Worm (Caenorhabditis elegans): ENCODE data around the gene M02E1.1.
"Not testable (repeated sequence)": the region's sequence is repeated elsewhere in the genome, so short reads cannot be mapped to it uniquely, and the experiment has no call there.

Gene M02E1.1

ce11 chrX:312908-313307, 13.0 kb upstream of the M02E1.1 start, which contains the start of gene M02E1.4:
TSS of gene M02E1.4 (plus strand) at chrX:313274.
- TF ChIP-seq mab-5 (tag; optimal IDR thresholded peaks at IDR 0.05) (no peak), lin-32 (GFP tag; optimal IDR thresholded peaks at IDR 0.05) (no peak), drap-1 (GFP tag; optimal IDR thresholded peaks at IDR 0.05) (no peak), nhr-2 (tag; optimal IDR thresholded peaks at IDR 0.05) (no peak), ztf-11 (tag; optimal IDR thresholded peaks at IDR 0.05) (no peak), ceh-83 (GFP tag; optimal IDR thresholded peaks at IDR 0.05) (no peak), ceh-43 (GFP tag; optimal IDR thresholded peaks at IDR 0.05) (no peak), cnd-1 (tag; optimal IDR thresholded peaks at IDR 0.05) (no peak), snpc-4 (tag; optimal IDR thresholded peaks at IDR 0.05) (no peak), bed-3 (GFP tag; optimal IDR thresholded peaks at IDR 0.05) (no peak), hlh-1 (tag; optimal IDR thresholded peaks at IDR 0.05) (no peak), nhr-237 (tag; optimal IDR thresholded peaks at IDR 0.05) (no peak), pha-4 (tag; optimal IDR thresholded peaks at IDR 0.05) (no peak)

ce11 chrX:322223-322622, 3.7 kb upstream of the M02E1.1 start, which contains the start of gene M02E1.3:
TSS of gene M02E1.3 (plus strand) at chrX:322523.
- not testable (repeated sequence) for TF ChIP-seq tbx-8 (GFP tag; optimal IDR thresholded peaks at IDR 0.05); elt-3 (tag; optimal IDR thresholded peaks at IDR 0.05); hlh-1 (tag; optimal IDR thresholded peaks at IDR 0.05)

DNA sequence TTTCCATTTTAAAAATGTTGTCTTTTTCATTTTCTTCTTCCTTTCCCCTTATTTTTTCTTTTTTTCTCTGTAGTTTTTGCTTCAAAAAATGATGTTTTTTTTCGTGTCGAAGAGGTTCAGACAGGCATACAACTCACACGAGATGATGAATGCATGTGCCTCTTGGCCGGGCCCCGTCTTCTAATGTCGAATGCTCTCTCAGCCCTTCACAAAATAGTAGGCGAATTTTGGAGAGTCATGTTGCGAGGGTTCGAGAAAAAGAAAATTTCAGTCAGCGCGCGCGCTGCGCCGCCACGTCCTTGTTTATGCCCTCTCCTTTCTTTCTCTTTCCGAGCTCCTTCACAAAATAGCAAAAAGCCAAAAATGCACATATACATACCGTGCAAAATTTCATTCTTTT, 1.9 kb upstream of the M02E1.1 start:
- no peak for TF ChIP-seq mep-1 (tag; optimal IDR thresholded peaks at IDR 0.05)
- TF ChIP-seq unc-120 (tag; optimal IDR thresholded peaks at IDR 0.05; ENCODE audit: poor library complexity, severe bottlenecking) = peak; percentile 36
- peak; percentile 26 for TF ChIP-seq ces-1 (GFP tag; optimal IDR thresholded peaks at IDR 0.05)

- TF ChIP-seq zip-8 (tag; optimal IDR thresholded peaks at IDR 0.05) (no peak), lsy-2 (tag; optimal IDR thresholded peaks at IDR 0.05) (no peak), nhr-2 (tag; optimal IDR thresholded peaks at IDR 0.05) (no peak), elt-1 (tag; optimal IDR thresholded peaks at IDR 0.05; ENCODE audit: borderline replicate concordance, insufficient read depth) (no peak), mep-1 (tag; optimal IDR thresholded peaks at IDR 0.05) (no peak), blmp-1 (tag; optimal IDR thresholded peaks at IDR 0.05) (no peak), flh-1 (GFP tag; optimal IDR thresholded peaks at IDR 0.05) (no peak), unc-62 (GFP tag; optimal IDR thresholded peaks at IDR 0.05) (no peak), sem-2 (GFP tag; optimal IDR thresholded peaks at IDR 0.05) (no peak), bed-3 (GFP tag; optimal IDR thresholded peaks at IDR 0.05) (no peak), lin-32 (GFP tag; optimal IDR thresholded peaks at IDR 0.05) (no peak), mab-5 (tag; optimal IDR thresholded peaks at IDR 0.05) (no peak), mls-2 (tag; optimal IDR thresholded peaks at IDR 0.05) (no peak), unc-120 (tag; optimal IDR thresholded peaks at IDR 0.05; ENCODE audit: poor library complexity, severe bottlenecking) (no peak), nhr-28 (tag; optimal IDR thresholded peaks at IDR 0.05) (no peak), elt-3 (tag; optimal IDR thresholded peaks at IDR 0.05) (no peak)
Measured at ce11 chrX:328736-329135, 2.8 kb downstream of the M02E1.1 start.

DNA sequence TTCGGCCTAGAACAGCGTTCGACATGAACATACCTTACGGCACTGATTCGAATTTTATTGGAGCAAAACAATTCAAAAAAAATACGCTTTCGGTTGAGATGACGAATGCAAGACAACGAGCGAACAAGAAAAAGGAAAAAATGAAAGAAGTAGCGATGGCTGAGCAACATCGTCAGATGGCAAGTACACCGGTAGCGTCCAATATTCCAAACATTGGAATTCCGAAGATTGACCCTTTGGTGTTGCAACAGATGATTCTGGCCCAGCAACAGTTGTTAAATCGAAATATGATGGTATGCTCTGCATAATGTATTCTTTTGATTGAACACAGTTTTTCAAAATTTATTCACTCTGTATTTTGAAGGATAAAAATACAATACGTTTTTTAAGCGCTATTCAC, 6.7 kb downstream of the M02E1.1 start:
- no peak for TF ChIP-seq lsy-2 (tag; optimal IDR thresholded peaks at IDR 0.05)
- TF ChIP-seq nhr-28 (tag; optimal IDR thresholded peaks at IDR 0.05) = no peak
- TF ChIP-seq ceh-39 (tag; optimal IDR thresholded peaks at IDR 0.05) = no peak
- no peak for TF ChIP-seq hlh-1 (tag; optimal IDR thresholded peaks at IDR 0.05)

DNA sequence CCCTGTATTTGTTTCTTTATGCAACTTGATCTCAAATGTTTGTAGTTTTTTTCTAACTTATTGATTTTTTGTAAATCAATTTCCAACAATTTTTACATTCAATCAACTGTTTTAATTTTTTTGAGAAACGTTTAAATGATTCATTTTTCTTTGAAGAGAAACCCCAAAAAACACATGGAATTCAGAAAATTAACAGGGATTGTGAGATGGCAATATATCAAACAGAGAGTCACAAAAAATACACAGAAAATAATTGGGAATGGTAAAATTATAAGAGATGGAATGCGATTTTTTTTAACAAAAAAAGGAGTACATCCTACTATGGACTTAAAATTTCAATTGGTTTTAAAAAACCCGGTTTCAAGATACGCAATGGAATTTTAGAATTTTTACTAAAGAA, 8.5 kb downstream of the M02E1.1 start:
- TF ChIP-seq M03D4.4 (tag; optimal IDR thresholded peaks at IDR 0.05) (no peak), ham-2 (GFP tag; optimal IDR thresholded peaks at IDR 0.05) (no peak), mls-2 (tag; optimal IDR thresholded peaks at IDR 0.05) (no peak), sptf-1 (tag; optimal IDR thresholded peaks at IDR 0.05) (no peak)
